Worm (Caenorhabditis elegans): Measurements from ENCODE around the gene F47B8.2.
"Not testable (repeated sequence)": the region's sequence is repeated elsewhere in the genome, so short reads cannot be mapped to it uniquely, and the experiment has no call there.

The F47B8.2 gene

DNA sequence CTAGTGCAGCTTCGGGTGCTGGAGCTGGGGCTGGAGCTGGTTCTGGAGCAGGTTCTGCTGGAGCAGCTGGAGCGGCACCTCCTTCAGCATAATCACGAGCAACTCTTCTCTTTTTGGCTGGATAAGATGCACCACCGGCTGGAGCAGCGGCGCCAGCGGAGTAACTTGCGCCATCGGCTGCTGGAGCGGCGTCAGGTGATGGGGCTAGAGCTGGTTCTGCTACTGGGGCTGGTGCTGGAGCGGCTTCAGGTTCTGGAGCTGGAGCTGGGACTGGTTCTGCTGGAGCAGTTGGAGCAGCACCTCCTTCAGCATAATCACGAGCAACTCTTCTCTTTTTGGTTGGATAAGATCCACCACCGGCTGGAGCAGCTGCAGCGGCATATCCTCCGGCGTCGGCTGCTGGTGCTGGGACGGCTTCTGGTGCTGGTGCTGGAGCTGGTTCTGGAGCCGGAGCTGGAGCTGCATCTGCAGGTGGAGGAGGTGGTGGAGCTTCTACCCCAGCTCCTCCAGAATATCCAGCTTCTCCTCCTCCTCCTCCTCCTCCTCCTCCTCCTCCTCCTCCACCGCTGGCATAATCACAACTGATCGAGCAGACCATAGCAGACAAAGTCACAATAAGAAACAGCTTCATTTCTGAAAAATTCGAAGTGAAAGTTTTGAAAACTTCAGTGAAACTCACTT is 2.8 kb upstream of the F47B8.2 start, which contains the start of gene F47B8.13:
Gene F47B8.13 (minus strand): TSS at position 631 of the 681 bp plus-strand sequence.
- TF ChIP-seq sem-2 (GFP tag; optimal IDR thresholded peaks at IDR 0.05) (no peak), ces-1 (GFP tag; optimal IDR thresholded peaks at IDR 0.05) (no peak), sptf-1 (tag; optimal IDR thresholded peaks at IDR 0.05) (no peak), ceh-83 (GFP tag; optimal IDR thresholded peaks at IDR 0.05) (no peak), bed-3 (GFP tag; optimal IDR thresholded peaks at IDR 0.05) (no peak), mep-1 (tag; optimal IDR thresholded peaks at IDR 0.05) (no peak), nhr-28 (tag; optimal IDR thresholded peaks at IDR 0.05) (no peak), pha-4 (tag; optimal IDR thresholded peaks at IDR 0.05) (no peak), elt-1 (tag; optimal IDR thresholded peaks at IDR 0.05; ENCODE audit: borderline replicate concordance, insufficient read depth) (no peak), zip-8 (tag; optimal IDR thresholded peaks at IDR 0.05) (no peak), drap-1 (GFP tag; optimal IDR thresholded peaks at IDR 0.05) (no peak), flh-1 (GFP tag; optimal IDR thresholded peaks at IDR 0.05) (no peak), lin-13 (tag; optimal IDR thresholded peaks at IDR 0.05) (no peak)

DNA sequence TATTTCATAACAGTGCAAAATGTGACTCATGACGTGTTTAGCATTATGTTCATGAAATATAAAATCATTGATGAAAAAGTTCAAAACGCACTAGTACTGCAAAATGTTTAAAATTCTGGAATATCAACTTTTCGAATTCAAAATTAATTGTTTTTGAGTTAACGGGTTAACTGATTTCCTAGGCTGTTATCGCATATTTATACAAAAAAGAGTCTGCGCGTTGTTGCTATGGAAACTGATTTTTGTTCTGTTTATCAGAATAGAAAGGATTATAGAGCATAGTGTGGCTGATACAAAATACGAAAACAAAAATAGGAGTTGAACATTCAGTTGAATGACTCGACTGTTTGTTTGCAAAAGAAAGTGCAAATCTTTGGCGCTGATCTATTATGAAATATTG is 1.2 kb upstream of the F47B8.2 start:
- no peak for TF ChIP-seq elt-1 (tag; optimal IDR thresholded peaks at IDR 0.05; ENCODE audit: borderline replicate concordance, insufficient read depth)

DNA sequence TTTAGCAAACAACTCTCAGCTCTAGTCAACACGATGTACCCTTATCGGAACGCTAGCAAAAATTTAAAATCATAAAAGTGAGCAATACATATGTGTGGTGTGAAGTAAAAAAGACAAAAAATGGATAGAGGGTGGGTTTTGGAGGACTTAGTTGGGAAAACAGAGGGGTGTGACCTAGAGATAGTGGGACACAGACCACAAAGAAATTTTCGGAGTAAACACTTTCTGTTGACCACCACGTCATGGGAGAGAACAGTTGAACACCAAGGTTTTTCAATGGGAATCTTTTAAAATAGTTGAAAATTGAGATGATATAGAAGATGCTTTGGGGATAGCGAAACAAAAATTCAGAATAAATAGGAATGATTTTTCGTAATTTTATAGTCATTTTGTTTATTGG is 779 bp upstream of the F47B8.2 start:
- TF ChIP-seq sptf-1 (tag; optimal IDR thresholded peaks at IDR 0.05): no peak
- no peak for TF ChIP-seq nhr-28 (tag; optimal IDR thresholded peaks at IDR 0.05)
- no peak for TF ChIP-seq mep-1 (tag; optimal IDR thresholded peaks at IDR 0.05)
- no peak for TF ChIP-seq cnd-1 (tag; optimal IDR thresholded peaks at IDR 0.05)
- no peak for TF ChIP-seq elt-1 (tag; optimal IDR thresholded peaks at IDR 0.05; ENCODE audit: borderline replicate concordance, insufficient read depth)
- TF ChIP-seq mab-5 (tag; optimal IDR thresholded peaks at IDR 0.05): no peak
- TF ChIP-seq sem-2 (GFP tag; optimal IDR thresholded peaks at IDR 0.05): no peak
- TF ChIP-seq nhr-76 (tag; optimal IDR thresholded peaks at IDR 0.05): no peak

DNA sequence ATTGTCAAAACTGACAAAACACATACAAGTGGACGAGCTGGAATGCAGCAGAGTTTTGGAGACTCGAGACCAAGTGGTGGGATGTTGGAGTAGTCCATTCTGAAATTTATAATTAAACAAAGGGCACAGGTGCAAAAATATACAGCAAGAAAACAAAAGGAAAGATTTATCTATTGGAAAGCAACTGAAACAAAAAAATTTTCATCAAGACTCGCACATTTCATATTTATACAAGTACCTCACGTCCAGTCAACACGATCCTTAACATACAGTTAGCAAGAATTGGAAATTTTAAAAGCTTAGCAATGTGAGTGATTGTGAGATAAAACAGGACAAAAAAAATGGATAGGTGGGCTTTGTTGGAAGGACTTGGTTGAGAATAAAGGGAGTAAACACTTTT is 2.2 kb downstream of the F47B8.2 start, which contains the start of gene F47B8.1:
Gene F47B8.1 (minus strand): TSS at position 101 of the 400 bp plus-strand sequence.
- no peak for TF ChIP-seq zip-8 (tag; optimal IDR thresholded peaks at IDR 0.05)

DNA sequence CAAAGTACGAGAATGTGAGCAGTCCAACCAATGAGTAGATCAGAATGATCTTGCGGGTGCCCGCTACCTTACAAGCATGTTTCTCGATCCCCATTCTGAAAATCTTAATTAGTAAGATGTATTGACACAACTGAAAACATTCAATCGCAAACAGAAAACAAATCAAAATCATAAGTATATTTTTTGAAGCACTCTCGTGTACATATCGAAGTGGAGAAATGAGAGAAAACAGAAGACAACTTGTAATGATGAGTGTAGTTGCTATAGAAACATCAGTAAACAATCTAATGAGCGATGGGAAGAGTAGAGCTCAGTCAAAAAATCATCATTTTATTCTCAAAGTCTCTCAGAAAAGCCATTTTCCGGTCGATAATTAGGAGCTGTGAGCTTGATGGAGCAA is 3.7 kb downstream of the F47B8.2 start, which contains the start of gene F14D7.8:
Gene F14D7.8 (minus strand): TSS at position 101 of the 400 bp plus-strand sequence.
- TF ChIP-seq mab-5 (tag; optimal IDR thresholded peaks at IDR 0.05): no peak
- TF ChIP-seq lin-13 (tag; optimal IDR thresholded peaks at IDR 0.05): no peak
- TF ChIP-seq sptf-1 (tag; optimal IDR thresholded peaks at IDR 0.05): no peak
- TF ChIP-seq cnd-1 (tag; optimal IDR thresholded peaks at IDR 0.05): no peak

DNA sequence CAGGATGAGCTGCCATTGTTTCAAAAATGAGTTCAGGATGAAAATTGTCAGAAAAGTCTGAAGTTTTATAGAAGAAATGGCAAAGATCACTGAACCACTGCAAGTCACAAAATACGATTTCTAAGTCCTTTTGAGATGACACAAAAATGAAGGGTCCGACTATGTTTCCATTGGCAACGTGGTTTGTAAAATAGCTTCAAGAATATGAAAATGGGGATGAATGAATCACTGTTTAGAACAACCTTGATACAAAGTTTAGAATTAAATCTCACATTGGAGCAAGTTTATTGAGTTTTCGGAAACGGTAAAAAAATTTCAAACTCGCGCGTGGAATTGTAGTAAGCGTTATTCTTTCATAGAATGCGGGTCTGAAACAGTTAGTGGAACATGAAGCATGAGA is 5.3 kb downstream of the F47B8.2 start, which contains the start of gene ddn-3:
Gene ddn-3 (minus strand): TSS at position 101 of the 400 bp plus-strand sequence.
- no peak for TF ChIP-seq mls-2 (tag; optimal IDR thresholded peaks at IDR 0.05)
- TF ChIP-seq nhr-12 (tag; optimal IDR thresholded peaks at IDR 0.05): no peak
- TF ChIP-seq unc-62 (GFP tag; optimal IDR thresholded peaks at IDR 0.05): no peak
- TF ChIP-seq drap-1 (GFP tag; optimal IDR thresholded peaks at IDR 0.05): no peak
- no peak for TF ChIP-seq snpc-4 (tag; optimal IDR thresholded peaks at IDR 0.05)

DNA sequence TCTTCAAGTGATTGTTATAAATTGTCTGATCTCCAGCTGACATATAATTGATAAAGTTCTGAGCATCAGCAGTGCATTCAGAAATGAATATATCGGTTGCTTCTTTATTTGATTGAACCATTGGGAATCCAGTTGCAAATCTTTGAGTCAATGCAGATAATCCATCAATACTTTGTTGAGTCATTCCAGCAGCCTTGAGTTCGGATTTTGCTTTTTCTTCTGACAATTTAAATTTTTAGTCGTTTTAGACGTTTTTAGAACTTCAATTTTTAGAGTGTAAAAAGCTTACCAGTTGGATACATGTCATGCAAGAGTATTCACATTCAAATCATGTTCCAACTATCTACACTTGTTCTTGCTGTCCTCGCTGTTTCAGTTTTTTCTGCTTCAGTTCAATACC is 6.8 kb downstream of the F47B8.2 start, which contains the start of gene F14D7.14:
Gene F14D7.14 (plus strand): TSS at position 301 of the 400 bp plus-strand sequence.
- TF ChIP-seq drap-1 (GFP tag; optimal IDR thresholded peaks at IDR 0.05); hlh-1 (tag; optimal IDR thresholded peaks at IDR 0.05); ztf-11 (tag; optimal IDR thresholded peaks at IDR 0.05): not testable (repeated sequence)

DNA sequence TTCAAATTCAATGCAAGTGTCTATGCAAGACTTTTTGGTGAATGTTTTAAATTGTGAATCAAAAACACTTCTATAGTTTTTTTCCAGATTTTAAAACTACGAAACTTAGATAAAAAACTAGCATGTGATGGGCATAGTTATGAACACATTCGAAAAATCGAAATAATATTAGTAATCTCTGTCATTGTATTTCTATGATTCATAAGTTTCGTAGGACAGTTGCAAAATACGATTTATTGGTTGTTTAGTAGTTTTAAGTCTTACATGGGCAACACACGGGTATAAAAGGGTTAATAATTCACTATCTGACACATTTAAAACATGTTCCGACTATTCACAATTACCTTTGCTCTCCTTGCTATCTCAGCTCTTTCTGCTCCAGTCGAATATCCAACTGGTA is 8.3 kb downstream of the F47B8.2 start, which contains the start of gene spig-5:
Gene spig-5 (plus strand): TSS at position 301 of the 400 bp plus-strand sequence.
- TF ChIP-seq ces-1 (GFP tag; optimal IDR thresholded peaks at IDR 0.05); unc-39 (tag; optimal IDR thresholded peaks at IDR 0.05); ceh-83 (GFP tag; optimal IDR thresholded peaks at IDR 0.05): not testable (repeated sequence)

Measured in whole organism, mixed stage, embryonic.